Worm (Caenorhabditis elegans): ENCODE data around the gene E02C12.6.

The E02C12.6 gene

DNA sequence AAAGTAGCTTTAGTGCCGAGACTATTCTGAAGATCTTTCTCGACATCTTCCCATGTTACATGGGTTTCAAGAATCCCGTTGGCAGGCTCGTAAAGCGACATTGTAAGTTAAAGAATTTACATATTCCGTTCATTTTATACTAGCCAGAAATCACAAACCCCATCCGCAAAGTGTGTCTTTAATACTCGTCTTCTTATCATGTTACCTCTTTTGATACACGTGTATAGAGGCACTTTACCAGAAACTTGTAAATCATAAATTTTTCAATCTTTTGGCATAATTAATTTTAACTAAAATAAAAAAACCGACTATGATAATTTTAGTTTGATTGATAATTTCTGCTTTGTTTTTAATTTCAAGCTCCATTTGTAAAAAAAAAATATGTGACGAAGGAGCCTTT is at the start of gene E02C12.6:
Gene E02C12.6, minus strand, starts transcription at position 101 of the 400 bp plus-strand sequence.
- no peak for TF ChIP-seq tbx-11 (GFP tag; IDR thresholded peaks at IDR 0.05)
- TF ChIP-seq tbx-37 (GFP tag; conservative IDR thresholded peaks at IDR 0.05), result no peak
- no peak for TF ChIP-seq tra-4 (tag; optimal IDR thresholded peaks at IDR 0.05)
- no peak for TF ChIP-seq sea-1 (GFP tag; conservative IDR thresholded peaks at IDR 0.05)
- no peak for TF ChIP-seq aly-1 (tag; optimal IDR thresholded peaks at IDR 0.05)
- TF ChIP-seq ceh-13 (GFP tag; optimal IDR thresholded peaks at IDR 0.05), result no peak
- TF ChIP-seq ama-1 (optimal IDR thresholded peaks at IDR 0.05), result no peak

DNA sequence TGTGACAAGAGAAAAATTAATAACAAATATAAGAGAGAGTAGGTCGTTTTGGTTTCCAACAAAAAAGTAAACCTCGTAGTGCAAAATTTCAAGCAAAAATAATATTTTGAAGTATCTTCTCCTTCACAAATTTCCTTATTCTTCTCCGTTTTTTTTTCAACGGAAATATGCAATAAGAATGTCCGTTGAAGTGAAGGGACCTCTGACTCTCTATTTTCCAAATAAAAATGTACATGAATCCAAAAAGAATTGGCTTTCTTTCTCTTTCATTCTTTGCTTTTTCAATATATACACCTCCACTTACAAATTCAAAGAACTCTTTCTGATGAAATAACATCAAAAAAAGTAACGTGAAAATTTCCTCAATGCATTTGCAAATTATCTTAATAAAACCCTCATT is 45.7 kb upstream of the E02C12.6 start, which contains the start of gene F36D4.1:
Gene F36D4.1, plus strand, starts transcription at position 301 of the 400 bp plus-strand sequence.
- TF ChIP-seq tbx-11 (GFP tag; IDR thresholded peaks at IDR 0.05) (no peak), ceh-36 (tag; optimal IDR thresholded peaks at IDR 0.05) (no peak), sea-1 (GFP tag; conservative IDR thresholded peaks at IDR 0.05) (no peak), F13C5.2 (tag; optimal IDR thresholded peaks at IDR 0.05) (no peak), hnd-1 (tag; optimal IDR thresholded peaks at IDR 0.05) (no peak), ceh-13 (GFP tag; optimal IDR thresholded peaks at IDR 0.05) (no peak), hmg-4 (GFP tag; optimal IDR thresholded peaks at IDR 0.05) (no peak), aly-1 (tag; optimal IDR thresholded peaks at IDR 0.05) (no peak), B0310.2 (tag; optimal IDR thresholded peaks at IDR 0.05) (no peak), tra-4 (tag; optimal IDR thresholded peaks at IDR 0.05) (no peak), tbx-37 (GFP tag; conservative IDR thresholded peaks at IDR 0.05) (no peak), pes-1 (GFP tag; IDR thresholded peaks at IDR 0.05) (no peak), hmbx-1 (tag; optimal IDR thresholded peaks at IDR 0.05) (no peak), ama-1 (optimal IDR thresholded peaks at IDR 0.05) (no peak)

DNA sequence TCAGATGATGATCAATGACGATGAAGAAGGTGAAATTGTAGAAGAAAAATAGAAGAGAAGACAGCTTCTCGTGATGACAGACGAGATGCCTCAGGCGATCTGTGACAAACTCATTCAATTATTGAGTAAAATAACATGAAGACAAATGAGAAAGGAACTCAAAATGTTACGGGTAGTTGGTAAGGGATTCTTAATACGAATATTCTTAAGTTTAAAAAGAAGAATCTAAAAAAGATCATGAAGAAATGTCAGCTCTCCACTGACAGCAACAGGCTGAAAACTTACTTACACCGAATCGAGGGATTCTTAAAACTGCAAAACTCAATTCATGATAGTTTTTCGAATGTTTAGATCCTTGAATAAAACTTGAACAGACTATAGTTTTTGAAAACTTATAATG is 43.6 kb upstream of the E02C12.6 start, which contains the start of gene F36D4.4:
Gene F36D4.4, minus strand, starts transcription at position 101 of the 400 bp plus-strand sequence.
- TF ChIP-seq pes-1 (GFP tag; IDR thresholded peaks at IDR 0.05) (no peak), hmg-4 (GFP tag; optimal IDR thresholded peaks at IDR 0.05) (no peak), ama-1 (optimal IDR thresholded peaks at IDR 0.05) (no peak), flt-1 (GFP tag; IDR thresholded peaks at IDR 0.05) (no peak), hmbx-1 (tag; optimal IDR thresholded peaks at IDR 0.05) (no peak), scrt-1 (GFP tag; IDR thresholded peaks at IDR 0.05) (no peak), tbx-37 (GFP tag; conservative IDR thresholded peaks at IDR 0.05) (no peak), tra-4 (tag; optimal IDR thresholded peaks at IDR 0.05) (no peak), aly-1 (tag; optimal IDR thresholded peaks at IDR 0.05) (no peak), ceh-13 (GFP tag; optimal IDR thresholded peaks at IDR 0.05) (no peak), hnd-1 (tag; optimal IDR thresholded peaks at IDR 0.05) (no peak), B0310.2 (tag; optimal IDR thresholded peaks at IDR 0.05) (no peak), tbx-11 (GFP tag; IDR thresholded peaks at IDR 0.05) (no peak), ets-7 (tag; optimal IDR thresholded peaks at IDR 0.05) (no peak), sea-1 (GFP tag; conservative IDR thresholded peaks at IDR 0.05) (no peak)

DNA sequence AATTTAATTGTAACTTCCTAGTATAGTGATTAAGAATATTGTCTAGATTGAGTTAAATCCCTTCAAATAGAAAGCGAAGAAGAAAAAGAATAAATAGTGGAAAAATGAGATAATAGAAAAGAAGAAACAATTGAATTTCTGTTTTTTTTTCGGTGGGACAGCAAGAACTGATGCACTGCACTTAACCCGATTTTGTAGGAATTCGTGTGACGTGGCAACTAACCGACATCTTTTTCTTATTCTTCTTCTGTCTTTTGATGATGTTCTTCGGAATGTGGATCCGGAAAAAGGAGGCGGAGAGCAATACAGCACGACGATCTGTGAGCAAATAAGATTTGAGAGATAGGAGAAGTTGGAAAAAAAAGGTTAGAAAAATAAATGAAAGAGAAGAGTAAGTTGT is 38.0 kb upstream of the E02C12.6 start:
- TF ChIP-seq hmbx-1 (tag; optimal IDR thresholded peaks at IDR 0.05) (no peak), ama-1 (optimal IDR thresholded peaks at IDR 0.05) (no peak), ets-7 (tag; optimal IDR thresholded peaks at IDR 0.05) (no peak), tbx-11 (GFP tag; IDR thresholded peaks at IDR 0.05) (no peak), tra-4 (tag; optimal IDR thresholded peaks at IDR 0.05) (no peak), ceh-36 (tag; optimal IDR thresholded peaks at IDR 0.05) (no peak), scrt-1 (GFP tag; IDR thresholded peaks at IDR 0.05) (no peak)

- TF ChIP-seq scrt-1 (GFP tag; IDR thresholded peaks at IDR 0.05) (no peak), flt-1 (GFP tag; IDR thresholded peaks at IDR 0.05) (no peak), ama-1 (optimal IDR thresholded peaks at IDR 0.05) (no peak), tbx-11 (GFP tag; IDR thresholded peaks at IDR 0.05) (no peak), pes-1 (GFP tag; IDR thresholded peaks at IDR 0.05) (no peak), B0310.2 (tag; optimal IDR thresholded peaks at IDR 0.05) (no peak), tbx-37 (GFP tag; conservative IDR thresholded peaks at IDR 0.05) (no peak), hmbx-1 (tag; optimal IDR thresholded peaks at IDR 0.05) (no peak), aly-1 (tag; optimal IDR thresholded peaks at IDR 0.05) (no peak), tra-4 (tag; optimal IDR thresholded peaks at IDR 0.05) (no peak), hmg-4 (GFP tag; optimal IDR thresholded peaks at IDR 0.05) (no peak), F13C5.2 (tag; optimal IDR thresholded peaks at IDR 0.05) (no peak), ets-7 (tag; optimal IDR thresholded peaks at IDR 0.05) (no peak), sea-1 (GFP tag; conservative IDR thresholded peaks at IDR 0.05) (no peak), ceh-13 (GFP tag; optimal IDR thresholded peaks at IDR 0.05) (no peak), hnd-1 (tag; optimal IDR thresholded peaks at IDR 0.05) (no peak), ceh-36 (tag; optimal IDR thresholded peaks at IDR 0.05) (no peak)
These were observed 36.0 kb upstream of the E02C12.6 start for ce11 chrV:9406890-9407289.

ce11 chrV:9399886-9400373 is 29.0 kb upstream of the E02C12.6 start, which contains the start of gene trpp-4:
trpp-4 (plus strand) TSS chrV:9400327.
- no peak for TF ChIP-seq ets-7 (tag; optimal IDR thresholded peaks at IDR 0.05)
- no peak for TF ChIP-seq sea-1 (GFP tag; conservative IDR thresholded peaks at IDR 0.05)
- no peak for TF ChIP-seq B0310.2 (tag; optimal IDR thresholded peaks at IDR 0.05)
- no peak for TF ChIP-seq ama-1 (optimal IDR thresholded peaks at IDR 0.05)
- no peak for TF ChIP-seq flt-1 (GFP tag; IDR thresholded peaks at IDR 0.05)
- TF ChIP-seq tbx-37 (GFP tag; conservative IDR thresholded peaks at IDR 0.05), result no peak
- no peak for TF ChIP-seq tra-4 (tag; optimal IDR thresholded peaks at IDR 0.05)
- TF ChIP-seq aly-1 (tag; optimal IDR thresholded peaks at IDR 0.05), result no peak
- TF ChIP-seq F13C5.2 (tag; optimal IDR thresholded peaks at IDR 0.05), result no peak

DNA sequence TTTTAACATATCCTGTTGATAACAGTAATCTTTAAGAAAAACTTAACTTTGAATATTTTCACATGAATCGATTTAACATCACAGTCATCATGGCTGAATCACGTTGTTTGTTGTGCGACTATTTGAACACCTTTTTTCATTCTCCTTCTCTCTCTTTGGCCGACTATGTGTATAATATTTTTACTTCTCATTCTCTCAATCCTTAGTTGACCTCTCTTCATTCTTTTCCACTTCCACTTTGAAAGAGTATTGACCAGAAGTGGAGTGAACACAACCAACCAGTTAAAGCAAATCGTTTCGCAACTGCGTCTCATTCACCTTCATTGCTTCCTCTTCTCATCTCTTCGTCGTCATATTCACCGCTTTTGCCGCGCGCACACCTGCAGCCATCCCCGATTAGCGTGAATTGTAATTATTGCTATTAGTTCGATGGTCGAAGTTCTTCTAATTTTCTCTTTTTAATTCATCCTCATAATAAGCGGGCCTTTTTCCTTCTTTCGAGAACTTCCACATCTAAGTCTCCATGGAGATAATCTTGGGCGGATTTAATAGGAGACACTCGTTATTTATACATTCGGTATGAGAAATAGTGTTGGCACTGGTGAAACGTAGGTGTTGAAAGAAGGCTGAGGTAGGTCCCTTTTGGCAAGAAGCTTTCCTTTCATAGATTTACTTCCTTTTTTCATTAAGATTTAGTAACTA is 24.2 kb upstream of the E02C12.6 start:
- TF ChIP-seq F13C5.2 (tag; optimal IDR thresholded peaks at IDR 0.05) (no peak), B0310.2 (tag; optimal IDR thresholded peaks at IDR 0.05) (no peak), hmbx-1 (tag; optimal IDR thresholded peaks at IDR 0.05) (no peak), hnd-1 (tag; optimal IDR thresholded peaks at IDR 0.05) (no peak), sea-1 (GFP tag; conservative IDR thresholded peaks at IDR 0.05) (no peak), ets-7 (tag; optimal IDR thresholded peaks at IDR 0.05) (no peak), scrt-1 (GFP tag; IDR thresholded peaks at IDR 0.05) (no peak), hmg-4 (GFP tag; optimal IDR thresholded peaks at IDR 0.05) (no peak), tra-4 (tag; optimal IDR thresholded peaks at IDR 0.05) (no peak), tbx-11 (GFP tag; IDR thresholded peaks at IDR 0.05) (no peak), ceh-13 (GFP tag; optimal IDR thresholded peaks at IDR 0.05) (no peak), pes-1 (GFP tag; IDR thresholded peaks at IDR 0.05) (no peak), ceh-36 (tag; optimal IDR thresholded peaks at IDR 0.05) (no peak), aly-1 (tag; optimal IDR thresholded peaks at IDR 0.05) (no peak), flt-1 (GFP tag; IDR thresholded peaks at IDR 0.05) (no peak)
